Fruit fly (Drosophila melanogaster) whole organism, embryonic: ENCODE results near the gene CG14854.

Experiments used
- ATbp ChIP-seq: fragments of 200-800 bp; sonication (Bioruptor generic); optimal IDR thresholded peaks from 2 replicates; lab custom pipeline; 2017; ENCODE audit warnings: missing biosample characterization, mild to moderate bottlenecking, missing genetic modification characterization, missing genetic modification reagents
- Antp ChIP-seq: fragments of 200-800 bp; sonication (Bioruptor generic); optimal IDR thresholded peaks from 3 replicates; lab custom pipeline; 2016; ENCODE audit warnings: missing biosample characterization, missing genetic modification characterization
- Asciz ChIP-seq: fragments of 200-800 bp; sonication (Bioruptor generic); optimal IDR thresholded peaks from 2 replicates; lab custom pipeline; 2017; ENCODE audit warnings: missing biosample characterization, mild to moderate bottlenecking, missing genetic modification characterization, missing genetic modification reagents
- Atf6 ChIP-seq: fragments of 200-800 bp; sonication (Bioruptor generic); IDR thresholded peaks from 2 replicates; pipeline ENCODE4 v1.3.6; 2022; ENCODE audit warnings: missing biosample characterization, missing genetic modification characterization
- CG10321 ChIP-seq: fragments of 200-800 bp; sonication (Bioruptor generic); IDR thresholded peaks from 2 replicates; pipeline ENCODE4 v1.3.6; 2022; ENCODE audit warnings: missing biosample characterization, missing genetic modification characterization
- CG11093 ChIP-seq: fragments of 200-800 bp; sonication (Bioruptor generic); IDR thresholded peaks from 3 replicates; pipeline ENCODE4 v1.3.6; 2022; ENCODE audit warnings: missing biosample characterization, missing genetic modification characterization
- CG12155 ChIP-seq: fragments of 200-800 bp; sonication (Bioruptor generic); optimal IDR thresholded peaks from 3 replicates; lab custom pipeline; 2016; ENCODE audit warnings: missing biosample characterization, missing genetic modification characterization
- CG12236 ChIP-seq: fragments of 200-800 bp; sonication (Bioruptor generic); optimal IDR thresholded peaks from 2 replicates; lab custom pipeline; 2016; ENCODE audit warnings: missing biosample characterization, missing genetic modification characterization
- CG14441 ChIP-seq: fragments of 200-800 bp; sonication (Bioruptor generic); IDR thresholded peaks from 2 replicates; pipeline ENCODE4 v1.3.6; 2022; ENCODE audit warnings: missing biosample characterization, missing genetic modification characterization
- CG15011 ChIP-seq: fragments of 200-800 bp; sonication (Bioruptor generic); optimal IDR thresholded peaks from 3 replicates; lab custom pipeline; 2018; ENCODE audit warnings: missing biosample characterization, mild to moderate bottlenecking, missing genetic modification characterization
- CG15269 ChIP-seq: fragments of 200-800 bp; sonication (Bioruptor generic); optimal IDR thresholded peaks from 2 replicates; lab custom pipeline; 2018; ENCODE audit warnings: missing biosample characterization, mild to moderate bottlenecking, missing genetic modification characterization, moderate library complexity
- CG1529 ChIP-seq: fragments of 200-800 bp; sonication (Bioruptor generic); optimal IDR thresholded peaks from 3 replicates; lab custom pipeline; 2018; ENCODE audit warnings: missing biosample characterization, missing genetic modification characterization
- CG16813 ChIP-seq: fragments of 200-800 bp; sonication (Bioruptor generic); IDR thresholded peaks from 3 replicates; pipeline ENCODE4 v1.3.6; 2022; ENCODE audit warnings: missing biosample characterization, missing genetic modification characterization; ENCODE audit not compliant: partially characterized antibody
- CG16815 ChIP-seq: fragments of 200-800 bp; sonication (Bioruptor generic); optimal IDR thresholded peaks from 3 replicates; lab custom pipeline; 2017; ENCODE audit warnings: missing biosample characterization, mild to moderate bottlenecking, missing genetic modification characterization
- CG17829 ChIP-seq: fragments of 200-800 bp; optimal IDR thresholded peaks from 2 replicates; lab custom pipeline; 2019; ENCODE audit warnings: missing biosample characterization, mild to moderate bottlenecking, missing genetic modification characterization, moderate library complexity
- CG30403 ChIP-seq: fragments of 200-800 bp; sonication (Bioruptor generic); optimal IDR thresholded peaks from 3 replicates; lab custom pipeline; 2016; ENCODE audit warnings: missing biosample characterization, missing genetic modification characterization
- CG31365 ChIP-seq: fragments of 200-800 bp; sonication (Bioruptor generic); optimal IDR thresholded peaks from 2 replicates; lab custom pipeline; 2018; ENCODE audit warnings: missing biosample characterization, mild to moderate bottlenecking, missing genetic modification characterization
- CG31441 ChIP-seq: fragments of 200-800 bp; sonication (Bioruptor generic); IDR thresholded peaks from 2 replicates; pipeline ENCODE4 v1.3.6; 2022; ENCODE audit warnings: missing biosample characterization, missing genetic modification characterization
- CG32772 ChIP-seq: fragments of 200-800 bp; sonication (Bioruptor generic); IDR thresholded peaks from 2 replicates; pipeline ENCODE4 v1.3.6; 2022; ENCODE audit warnings: missing biosample characterization, missing genetic modification characterization
- CG3726 ChIP-seq: fragments of 200-800 bp; sonication (Bioruptor generic); IDR thresholded peaks from 3 replicates; pipeline ENCODE4, ENCODE4 v1.3.6; 2022; ENCODE audit warnings: missing biosample characterization, missing genetic modification characterization
- CG5180 ChIP-seq: fragments of 200-800 bp; sonication (Bioruptor generic); optimal IDR thresholded peaks from 3 replicates; lab custom pipeline; 2017; ENCODE audit warnings: missing biosample characterization, missing genetic modification characterization, mild to moderate bottlenecking, moderate library complexity, missing genetic modification reagents
- CG7745 ChIP-seq: fragments of 200-800 bp; sonication (Bioruptor generic); optimal IDR thresholded peaks from 2 replicates; lab custom pipeline; 2018; ENCODE audit warnings: missing biosample characterization, mild to moderate bottlenecking, missing genetic modification characterization, moderate library complexity
- CG9797 ChIP-seq: fragments of 200-800 bp; sonication (Bioruptor generic); optimal IDR thresholded peaks from 3 replicates; lab custom pipeline; 2018; ENCODE audit warnings: missing biosample characterization, mild to moderate bottlenecking, missing genetic modification characterization
- CG9932 ChIP-seq: fragments of 200-800 bp; sonication (Bioruptor generic); IDR thresholded peaks from 2 replicates; pipeline ENCODE4 v1.3.6; 2022; ENCODE audit warnings: missing biosample characterization, missing genetic modification characterization
- CTCF ChIP-seq: fragments of 200-800 bp; sonication (Bioruptor generic); optimal IDR thresholded peaks from 2 replicates; lab custom pipeline; 2017; ENCODE audit warnings: missing biosample characterization, mild to moderate bottlenecking, missing genetic modification characterization, moderate library complexity
- HHEX ChIP-seq: fragments of 200-800 bp; sonication (Bioruptor generic); optimal IDR thresholded peaks from 3 replicates; lab custom pipeline; 2017; ENCODE audit warnings: missing biosample characterization, mild to moderate bottlenecking, missing genetic modification characterization, missing genetic modification reagents
- HLH4C ChIP-seq: fragments of 200-800 bp; sonication (Bioruptor generic); IDR thresholded peaks from 3 replicates; pipeline ENCODE4 v1.3.6; 2022; ENCODE audit warnings: missing biosample characterization, missing genetic modification characterization; ENCODE audit not compliant: partially characterized antibody
- Lpt ChIP-seq: fragments of >200 bp; optimal IDR thresholded peaks from 2 replicates; lab custom pipeline; 2018; ENCODE audit warnings: missing biosample characterization, missing genetic modification characterization
- Mad ChIP-seq: fragments of 200-800 bp; sonication (Bioruptor generic); optimal IDR thresholded peaks from 2 replicates; lab custom pipeline; 2016; ENCODE audit warnings: missing biosample characterization, missing genetic modification characterization
- Max ChIP-seq: fragments of 200-800 bp; sonication (Bioruptor generic); optimal IDR thresholded peaks from 2 replicates; lab custom pipeline; 2016; ENCODE audit warnings: missing biosample characterization, mild to moderate bottlenecking, missing genetic modification characterization
- NfI ChIP-seq: fragments of 200-800 bp; sonication (Bioruptor generic); optimal IDR thresholded peaks from 3 replicates; lab custom pipeline; 2018; ENCODE audit warnings: missing biosample characterization, mild to moderate bottlenecking, missing genetic modification characterization, moderate library complexity
- Oaz ChIP-seq: fragments of 200-800 bp; sonication (Bioruptor generic); IDR thresholded peaks from 2 replicates; pipeline ENCODE4 v1.3.6; 2022; ENCODE audit warnings: missing biosample characterization, missing genetic modification characterization
- Ravus ChIP-seq: fragments of 200-800 bp; sonication (Bioruptor generic); IDR thresholded peaks from 2 replicates; pipeline ENCODE4 v1.3.6; 2022; ENCODE audit warnings: missing biosample characterization, missing genetic modification characterization
- ab ChIP-seq: fragments of 200-800 bp; sonication (Bioruptor generic); optimal IDR thresholded peaks from 2 replicates; lab custom pipeline; 2016; ENCODE audit warnings: missing biosample characterization, missing genetic modification characterization
- al ChIP-seq: fragments of 200-800 bp; sonication (Bioruptor generic); IDR thresholded peaks from 2 replicates; pipeline ENCODE4 v1.3.6; 2022; ENCODE audit warnings: missing biosample characterization, missing genetic modification characterization
- aop ChIP-seq: fragments of 200-800 bp; sonication (Bioruptor generic); IDR thresholded peaks from 2 replicates; pipeline ENCODE4 v1.3.6; 2022; ENCODE audit warnings: missing biosample characterization, missing genetic modification characterization
- ap ChIP-seq: fragments of 200-800 bp; sonication (Bioruptor generic); IDR thresholded peaks from 2 replicates; pipeline ENCODE4 v1.3.6; 2022; ENCODE audit warnings: missing biosample characterization, missing genetic modification characterization
- ase ChIP-seq: fragments of 200-800 bp; sonication (Bioruptor generic); IDR thresholded peaks from 3 replicates; pipeline ENCODE4 v1.3.6; 2022; ENCODE audit warnings: missing biosample characterization, missing genetic modification characterization
- chif ChIP-seq, 2 experiments: fragments of 200-800 bp; sonication (Bioruptor generic); optimal IDR thresholded peaks; 3 replicates each; lab custom pipeline; 2016; ENCODE audit warnings: missing biosample characterization in 2 of 2, missing genetic modification characterization in 2 of 2
- gce ChIP-seq: fragments of 200-800 bp; sonication (Bioruptor generic); IDR thresholded peaks from 3 replicates; pipeline ENCODE4 v1.3.6; 2022; ENCODE audit warnings: missing biosample characterization, missing genetic modification characterization
- gcm2 ChIP-seq: fragments of 200-800 bp; sonication (Bioruptor generic); optimal IDR thresholded peaks from 2 replicates; lab custom pipeline; 2016; ENCODE audit warnings: missing biosample characterization, missing genetic modification characterization
- grau ChIP-seq: fragments of 200-800 bp; optimal IDR thresholded peaks from 3 replicates; lab custom pipeline; 2019; ENCODE audit warnings: missing biosample characterization, mild to moderate bottlenecking, missing genetic modification characterization, moderate library complexity
- ham ChIP-seq: fragments of 200-800 bp; sonication (Bioruptor generic); IDR thresholded peaks from 2 replicates; pipeline ENCODE4 v1.3.6; 2022; ENCODE audit warnings: missing biosample characterization, missing genetic modification characterization
- ken ChIP-seq: fragments of 200-800 bp; sonication (Bioruptor generic); IDR thresholded peaks from 3 replicates; pipeline ENCODE4 v1.3.6; 2022; ENCODE audit warnings: missing biosample characterization, missing genetic modification characterization
- org-1 ChIP-seq: fragments of 200-800 bp; sonication (Bioruptor generic); optimal IDR thresholded peaks from 2 replicates; lab custom pipeline; 2017; ENCODE audit warnings: missing biosample characterization, missing genetic modification characterization
- seq ChIP-seq: fragments of 200-800 bp; sonication (Bioruptor generic); IDR thresholded peaks from 2 replicates; pipeline ENCODE4 v1.3.6; 2022; ENCODE audit warnings: missing biosample characterization, missing genetic modification characterization
- slbo ChIP-seq: fragments of 200-800 bp; sonication (Bioruptor generic); IDR thresholded peaks from 2 replicates; pipeline ENCODE4 v1.3.6; 2022; ENCODE audit warnings: missing biosample characterization, missing genetic modification characterization
- sob ChIP-seq: fragments of 200-800 bp; sonication (Bioruptor generic); IDR thresholded peaks from 2 replicates; pipeline ENCODE4 v1.3.6; 2022; ENCODE audit warnings: missing biosample characterization, missing genetic modification characterization
- tap ChIP-seq: fragments of 200-800 bp; optimal IDR thresholded peaks from 3 replicates; lab custom pipeline; 2019; ENCODE audit warnings: missing biosample characterization, mild to moderate bottlenecking, missing genetic modification characterization, moderate library complexity
- tio ChIP-seq: fragments of 200-800 bp; sonication (Bioruptor generic); optimal IDR thresholded peaks from 2 replicates; lab custom pipeline; 2017; ENCODE audit warnings: missing biosample characterization, missing genetic modification characterization, inconsistent platforms
- zf30C ChIP-seq: fragments of 200-800 bp; sonication (Bioruptor generic); optimal IDR thresholded peaks from 3 replicates; lab custom pipeline; 2018; ENCODE audit warnings: missing biosample characterization, mild to moderate bottlenecking, missing genetic modification characterization

The CG14854 gene

DNA sequence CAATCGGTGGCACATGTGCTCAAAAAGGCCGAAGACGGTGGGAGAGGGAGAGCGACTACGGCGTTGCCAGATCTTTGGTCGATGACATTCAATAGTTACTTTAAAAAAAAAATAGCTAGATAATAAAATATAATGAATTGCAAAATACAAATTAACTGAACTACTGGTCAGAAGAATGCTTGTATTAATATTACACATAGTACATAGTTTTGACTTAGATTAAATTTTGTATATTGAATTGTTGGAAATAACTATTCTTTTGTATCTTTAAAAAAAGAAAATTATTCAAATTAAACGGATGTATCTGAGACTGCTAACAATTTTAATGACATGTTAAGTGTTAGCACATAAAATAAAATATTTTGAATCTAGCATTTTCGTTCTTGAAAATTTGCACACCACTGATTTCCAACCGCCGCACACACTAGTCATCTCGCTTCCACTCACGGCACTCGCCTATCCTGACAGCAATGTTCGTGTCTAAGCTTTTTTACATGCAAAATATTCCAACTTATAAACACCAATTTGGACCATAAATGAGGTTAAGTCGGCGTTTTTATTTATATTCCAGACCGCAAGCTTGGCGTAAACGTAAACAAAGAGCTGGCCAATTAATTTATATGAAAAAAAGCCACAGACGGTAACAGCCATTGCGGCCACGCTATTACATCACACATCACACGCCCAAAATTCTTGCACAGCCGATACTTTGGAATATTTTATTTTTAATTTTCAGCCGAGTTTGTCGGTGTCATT, 15.3 kb upstream of the CG14854 start (continued):
- TF ChIP-seq HHEX (GFP tag; lab: Kevin White, UChicago) (peak; percentile 55), CG16815 (GFP tag; lab: Kevin White, UChicago) (peak; percentile 71), zf30C (no peak), ham (GFP tag; lab: Robert Waterston, UW) (no peak), ken (peak; percentile 65; the same call in 2 of the 3 replicates), CG31441 (peak; percentile 83), Antp (GFP tag; lab: Kevin White, UChicago) (no peak), CG3726 (GFP tag; lab: Robert Waterston, UW) (peak; percentile 75; the same call in 1 of the 3 replicates), gce (GFP tag; lab: Robert Waterston, UW) (no peak), Max (peak; percentile 29), org-1 (GFP tag; lab: Kevin White, UChicago) (peak; percentile 43), NfI (GFP tag; lab: Kevin White, UChicago) (peak; percentile 58), CG10321 (GFP tag; lab: Robert Waterston, UW) (peak; percentile 92), CG5180 (peak; percentile 25), gcm2 (peak; percentile 36), CG9932 (GFP tag; lab: Robert Waterston, UW) (peak; percentile 80), Lpt (GFP tag; lab: Kevin White, UChicago) (no peak), aop (GFP tag; lab: Robert Waterston, UW) (no peak), Asciz (peak; percentile 54), al (peak; percentile 56), tap (peak; percentile 18), ap (GFP tag; lab: Robert Waterston, UW) (no peak), ATbp (GFP tag; lab: Kevin White, UChicago) (peak; percentile 43), Atf6 (peak; percentile 72), seq (GFP tag; lab: Robert Waterston, UW) (no peak), chif (GFP tag; optimal IDR thresholded peaks at IDR 0.05; lab: Kevin White, UChicago) (peak in 1 of 2 experiments; percentile 52), ab (GFP tag; lab: Kevin White, UChicago) (no peak), CG17829 (tag; lab: Kevin White, UChicago) (peak; percentile 69), CG30403 (GFP tag; lab: Kevin White, UChicago) (peak; percentile 91), Oaz (GFP tag; lab: Robert Waterston, UW) (no peak), ase (GFP tag; lab: Robert Waterston, UW) (no peak), sob (peak; percentile 50; the same call in 1 of the 2 replicates), CG31365 (tag; lab: Kevin White, UChicago) (no peak), Ravus (GFP tag; lab: Robert Waterston, UW) (no peak), slbo (GFP tag; lab: Robert Waterston, UW) (peak; percentile 84), CG15011 (GFP tag; lab: Kevin White, UChicago) (peak; percentile 68), CG14441 (GFP tag; lab: Robert Waterston, UW) (no peak; the same call in 1 of the 2 replicates), CG12236 (no peak), CTCF (no peak), CG11093 (GFP tag; lab: Robert Waterston, UW) (peak; percentile 41; the same call in 1 of the 3 replicates), CG7745 (tag; lab: Kevin White, UChicago) (no peak), CG1529 (peak; percentile 44), grau (peak; percentile 81), CG16813 (no peak), tio (GFP tag; lab: Kevin White, UChicago) (peak; percentile 72), Mad (peak; percentile 52), HLH4C (GFP tag; lab: Robert Waterston, UW) (no peak), CG9797 (GFP tag; lab: Kevin White, UChicago) (no peak), CG12155 (GFP tag; lab: Kevin White, UChicago) (peak; percentile 79), CG15269 (peak; percentile 82), CG32772 (GFP tag; lab: Robert Waterston, UW) (peak; percentile 64)
